Worm (Caenorhabditis elegans) whole organism, L1 larva: ENCODE results near the gene C05G5.7.

Experiments used
- ama-1 ChIP-seq: fragments of 150-350 bp; optimal IDR thresholded peaks from 2 replicates; lab custom pipeline; 2014
- blmp-1 ChIP-seq: fragments of 150-350 bp; optimal IDR thresholded peaks from 2 replicates; lab custom pipeline; 2014; ENCODE audit warnings: missing biosample characterization, missing genetic modification characterization
- ceh-63 ChIP-seq: fragments of 200-800 bp; sonication (Bioruptor generic); optimal IDR thresholded peaks from 2 replicates; lab custom pipeline; 2018; ENCODE audit warnings: mild to moderate bottlenecking, missing genetic modification characterization, missing compliant biosample characterization
- ceh-90 ChIP-seq: sonication (generic microtip); optimal IDR thresholded peaks from 2 replicates; lab custom pipeline; 2016; ENCODE audit warnings: missing genetic modification characterization, missing compliant biosample characterization
- dpl-1 ChIP-seq, 3 experiments: fragments of 150-350 bp in 2 of 3; sonication (generic microtip) in 1 of 3; optimal IDR thresholded peaks; 2 replicates each; lab custom pipeline; 2014 to 2017; ENCODE audit warnings: missing biosample characterization in 3 of 3, missing genetic modification characterization in 3 of 3, missing genetic modification reagents in 3 of 3
- efl-1 ChIP-seq, 4 experiments: fragments of 150-350 bp; optimal IDR thresholded peaks in 3 of 4; peaks in 1 of 4; 1 replicate in 1 of 4; 2 replicates in 3 of 4; lab custom pipeline; 2014; ENCODE audit warnings: missing biosample characterization in 2 of 4, missing genetic modification characterization in 2 of 4, missing genetic modification reagents in 2 of 4
- efl-3 ChIP-seq: fragments of 200-800 bp; sonication (Bioruptor generic); optimal IDR thresholded peaks from 2 replicates; lab custom pipeline; 2018; ENCODE audit warnings: mild to moderate bottlenecking, missing genetic modification characterization, missing compliant biosample characterization
- egl-13 ChIP-seq: sonication (generic microtip); optimal IDR thresholded peaks from 2 replicates; lab custom pipeline; 2016; ENCODE audit warnings: missing genotype, missing genetic modification reagents, missing genetic modification characterization, missing compliant biosample characterization
- elt-2 ChIP-seq: sonication (generic microtip); optimal IDR thresholded peaks from 2 replicates; lab custom pipeline; 2016; ENCODE audit warnings: missing genetic modification characterization, mild to moderate bottlenecking, inconsistent platforms, missing compliant biosample characterization, missing genetic modification reagents
- ets-5 ChIP-seq: fragments of 200-800 bp; sonication (Bioruptor generic); IDR thresholded peaks from 2 replicates; pipeline ENCODE4 v1.3.6; 2022; ENCODE audit warnings: missing genetic modification characterization, missing compliant biosample characterization
- fkh-10 ChIP-seq: sonication (generic microtip); optimal IDR thresholded peaks from 2 replicates; lab custom pipeline; 2017; ENCODE audit warnings: missing biosample characterization, missing genetic modification reagents, missing genetic modification characterization
- fkh-8 ChIP-seq: sonication (generic microtip); optimal IDR thresholded peaks from 2 replicates; lab custom pipeline; 2016; ENCODE audit warnings: mild to moderate bottlenecking, missing genetic modification characterization, missing compliant biosample characterization
- grh-1 ChIP-seq: fragments of 200-800 bp; sonication (Bioruptor generic); IDR thresholded peaks from 2 replicates; pipeline ENCODE4 v1.3.6; 2022; ENCODE audit warnings: missing genetic modification reagents, missing genetic modification characterization, missing compliant biosample characterization
- hlh-17 ChIP-seq: fragments of 200-800 bp; sonication (Bioruptor generic); optimal IDR thresholded peaks from 2 replicates; lab custom pipeline; 2018; ENCODE audit warnings: missing genetic modification characterization, mild to moderate bottlenecking, missing compliant biosample characterization, moderate library complexity, borderline replicate concordance
- irx-1 ChIP-seq: sonication (generic microtip); optimal IDR thresholded peaks from 2 replicates; lab custom pipeline; 2016; ENCODE audit warnings: missing genetic modification characterization, missing compliant biosample characterization
- isw-1 ChIP-seq: fragments of 200-800 bp; sonication (Bioruptor generic); IDR thresholded peaks from 2 replicates; pipeline ENCODE4 v1.3.6; 2022; ENCODE audit warnings: missing genetic modification characterization, missing compliant biosample characterization
- jun-1 ChIP-seq: fragments of 150-350 bp; optimal IDR thresholded peaks from 2 replicates; lab custom pipeline; 2014; ENCODE audit warnings: missing biosample characterization, missing genetic modification reagents, missing genetic modification characterization
- lin-13 ChIP-seq: fragments of 150-350 bp; optimal IDR thresholded peaks from 2 replicates; lab custom pipeline; 2014; ENCODE audit warnings: missing biosample characterization, missing genetic modification reagents, missing genetic modification characterization
- lin-39 ChIP-seq: fragments of 150-350 bp; optimal IDR thresholded peaks from 2 replicates; lab custom pipeline; 2014; ENCODE audit warnings: missing biosample characterization, missing genetic modification reagents, missing genetic modification characterization
- lir-3 ChIP-seq: sonication (generic microtip); optimal IDR thresholded peaks from 2 replicates; lab custom pipeline; 2016; ENCODE audit warnings: mild to moderate bottlenecking, missing genetic modification characterization, moderate library complexity, missing compliant biosample characterization; ENCODE audit not compliant: poor library complexity
- mab-9 ChIP-seq: fragments of 200-800 bp; sonication (Bioruptor generic); IDR thresholded peaks from 2 replicates; pipeline ENCODE4 v1.3.6; 2022; ENCODE audit warnings: missing genetic modification reagents, missing genetic modification characterization, missing compliant biosample characterization
- nhr-19 ChIP-seq: fragments of 200-800 bp; sonication (Bioruptor generic); conservative IDR thresholded peaks from 2 replicates; pipeline ENCODE4 v1.3.6; 2022; ENCODE audit warnings: missing genetic modification characterization, missing compliant biosample characterization
- nhr-20 ChIP-seq: sonication (generic microtip); optimal IDR thresholded peaks from 2 replicates; lab custom pipeline; 2016; ENCODE audit warnings: mild to moderate bottlenecking, missing genetic modification characterization, missing compliant biosample characterization
- nhr-47 ChIP-seq: sonication (generic microtip); optimal IDR thresholded peaks from 2 replicates; lab custom pipeline; 2016; ENCODE audit warnings: mild to moderate bottlenecking, missing genetic modification characterization, moderate library complexity, missing compliant biosample characterization
- nhr-71 ChIP-seq: sonication (generic microtip); optimal IDR thresholded peaks from 2 replicates; lab custom pipeline; 2016; ENCODE audit warnings: mild to moderate bottlenecking, missing genetic modification characterization, moderate library complexity, missing compliant biosample characterization
- nhr-76 ChIP-seq: sonication (generic microtip); optimal IDR thresholded peaks from 2 replicates; lab custom pipeline; 2017; ENCODE audit warnings: missing biosample characterization, missing genetic modification characterization
- nhr-77 ChIP-seq: fragments of 150-350 bp; optimal IDR thresholded peaks from 2 replicates; lab custom pipeline; 2014; ENCODE audit warnings: missing biosample characterization, missing genetic modification characterization
- nhr-84 ChIP-seq: sonication (generic microtip); optimal IDR thresholded peaks from 2 replicates; lab custom pipeline; 2017; ENCODE audit warnings: missing biosample characterization, missing genetic modification characterization
- nhr-85 ChIP-seq: sonication (generic microtip); peaks from one replicate; lab custom pipeline; 2016; ENCODE audit warnings: missing genetic modification characterization, inconsistent platforms, missing compliant biosample characterization
- pax-3 ChIP-seq: fragments of 200-800 bp; sonication (Bioruptor generic); optimal IDR thresholded peaks from 2 replicates; lab custom pipeline; 2018; ENCODE audit warnings: mild to moderate bottlenecking, missing genetic modification characterization, moderate library complexity, missing compliant biosample characterization
- snpc-4 ChIP-seq: fragments of 150-350 bp; optimal IDR thresholded peaks from 2 replicates; lab custom pipeline; 2014; ENCODE audit warnings: missing biosample characterization, missing genetic modification characterization
- sox-4 ChIP-seq: sonication (generic microtip); optimal IDR thresholded peaks from 2 replicates; lab custom pipeline; 2016; ENCODE audit warnings: missing genetic modification characterization, missing compliant biosample characterization
- sup-37 ChIP-seq: fragments of 200-800 bp; sonication (Bioruptor generic); optimal IDR thresholded peaks from 2 replicates; lab custom pipeline; 2018; ENCODE audit warnings: mild to moderate bottlenecking, missing genetic modification characterization, missing compliant biosample characterization
- tlp-1 ChIP-seq: fragments of 150-350 bp; optimal IDR thresholded peaks from 2 replicates; lab custom pipeline; 2014; ENCODE audit warnings: missing biosample characterization, missing genetic modification characterization
- unc-98 ChIP-seq: fragments of 200-800 bp; sonication (Bioruptor generic); IDR thresholded peaks from 2 replicates; pipeline ENCODE4 v1.3.6; 2022; ENCODE audit warnings: missing genetic modification characterization, missing compliant biosample characterization
- zip-4 ChIP-seq: fragments of 200-800 bp; sonication (Bioruptor generic); optimal IDR thresholded peaks from 2 replicates; lab custom pipeline; 2018; ENCODE audit warnings: mild to moderate bottlenecking, missing genetic modification characterization, moderate library complexity, missing compliant biosample characterization
- ztf-4 ChIP-seq: fragments of 150-350 bp; optimal IDR thresholded peaks from 2 replicates; lab custom pipeline; 2014; ENCODE audit warnings: missing biosample characterization, missing genetic modification characterization

C05G5.7 gene

DNA sequence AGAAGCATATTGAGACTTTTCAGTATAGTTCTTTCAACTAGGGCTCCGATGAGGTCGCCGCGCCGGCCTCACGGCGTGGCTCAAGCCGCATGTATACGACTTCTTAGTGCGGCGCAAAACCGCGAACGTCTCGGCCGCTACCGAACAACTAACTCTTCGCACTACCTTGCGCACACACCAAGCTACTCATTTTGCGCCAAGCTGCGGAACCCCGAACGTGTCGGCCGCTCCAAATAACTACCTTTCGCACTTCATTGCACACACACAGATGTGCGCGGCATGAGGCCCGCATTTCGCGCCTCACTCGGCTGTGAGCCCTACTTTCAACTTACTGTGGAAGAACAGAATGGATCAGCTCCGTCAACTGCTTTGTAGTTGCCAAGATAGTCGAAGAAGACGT lies 24.2 kb upstream of the C05G5.7 start:
- TF ChIP-seq ama-1 (lab: Kevin White, UChicago) (no peak), ets-5 (GFP tag; lab: Robert Waterston, UW) (no peak), ceh-90 (tag; lab: Kevin White, UChicago) (no peak), nhr-77 (tag; lab: Kevin White, UChicago) (no peak), blmp-1 (tag; lab: Kevin White, UChicago) (no peak)

DNA sequence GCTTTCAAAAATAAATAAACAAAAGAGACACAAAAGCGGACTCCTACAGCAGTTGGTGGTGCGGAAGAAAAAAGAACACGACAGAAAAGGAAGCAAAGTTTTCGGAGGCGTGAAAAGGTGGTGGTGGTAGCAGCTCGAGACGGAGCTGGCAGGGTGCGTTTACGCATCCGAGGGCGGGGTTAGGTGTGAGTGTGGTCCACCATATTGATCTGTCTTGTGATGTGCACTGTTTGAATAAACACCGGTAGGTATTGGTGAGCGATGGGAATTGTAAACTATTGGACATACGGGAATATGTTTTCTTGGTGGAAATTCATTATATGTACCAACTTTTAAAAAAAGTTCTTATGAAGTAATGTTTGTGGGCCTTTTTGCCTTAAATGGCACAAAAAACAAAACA lies 17.4 kb upstream of the C05G5.7 start, which contains the start of gene C05G5.5:
TSS of gene C05G5.5 (minus strand) at position 101 of the 400 bp plus-strand sequence.
- no peak for TF ChIP-seq nhr-84
- no peak for TF ChIP-seq nhr-47 (tag; lab: Kevin White, UChicago)
- TF ChIP-seq, all 84 proteins: peak for 0

DNA sequence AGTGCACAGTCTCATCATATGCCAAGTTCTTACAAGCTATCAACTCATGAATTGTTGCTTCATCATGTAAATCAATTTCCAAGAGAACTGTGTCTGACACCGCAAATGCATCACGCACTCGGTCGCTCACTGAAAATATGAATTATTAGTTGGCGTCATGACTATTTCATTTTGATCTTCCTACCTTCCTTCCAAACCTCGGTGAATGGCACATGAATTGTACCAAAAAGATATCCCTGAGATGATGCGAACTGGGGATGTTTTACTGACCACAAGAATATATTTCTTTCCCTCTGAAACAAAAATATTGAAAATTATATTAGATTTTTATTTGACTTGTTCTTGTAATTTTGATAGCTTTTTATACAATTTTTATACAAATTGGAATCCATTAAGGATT lies 16.6 kb upstream of the C05G5.7 start:
- TF ChIP-seq nhr-71 (no peak), nhr-76 (tag; lab: Kevin White, UChicago) (no peak), elt-2 (tag; lab: Kevin White, UChicago) (no peak), unc-98 (GFP tag; lab: Robert Waterston, UW) (no peak), nhr-85 (tag; lab: Kevin White, UChicago) (no peak), dpl-1 (GFP tag; optimal IDR thresholded peaks at IDR 0.05; lab: Kevin White, UChicago) (no peak), nhr-20 (tag; lab: Kevin White, UChicago) (no peak), hlh-17 (no peak), irx-1 (tag; lab: Kevin White, UChicago) (no peak), zip-4 (GFP tag; lab: Kevin White, UChicago) (no peak), snpc-4 (tag; lab: Kevin White, UChicago) (no peak)

DNA sequence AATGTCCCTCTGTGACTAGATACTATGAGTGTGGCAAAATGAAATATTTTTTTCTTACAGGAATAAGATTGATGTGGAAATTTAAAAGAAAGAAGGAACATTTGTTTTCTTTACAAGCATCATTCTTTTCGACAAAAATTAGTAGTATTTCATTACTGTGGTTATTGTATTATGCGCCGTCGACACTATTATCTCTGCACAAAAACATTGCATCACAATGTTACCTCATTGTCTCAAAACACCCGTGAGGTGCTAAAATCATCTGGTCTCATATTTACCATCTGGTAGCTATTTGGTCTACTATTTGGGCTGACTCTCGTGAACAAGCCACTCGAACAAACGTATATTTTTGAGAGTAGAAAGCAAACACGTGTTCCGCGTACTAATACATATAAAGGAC lies 16.0 kb upstream of the C05G5.7 start:
- no peak for TF ChIP-seq nhr-47 (tag; lab: Kevin White, UChicago)
- no peak for TF ChIP-seq nhr-19 (GFP tag; lab: Robert Waterston, UW)
- TF ChIP-seq sox-4 (tag; lab: Kevin White, UChicago), result no peak
- TF ChIP-seq, all 84 proteins: peak for 0

DNA sequence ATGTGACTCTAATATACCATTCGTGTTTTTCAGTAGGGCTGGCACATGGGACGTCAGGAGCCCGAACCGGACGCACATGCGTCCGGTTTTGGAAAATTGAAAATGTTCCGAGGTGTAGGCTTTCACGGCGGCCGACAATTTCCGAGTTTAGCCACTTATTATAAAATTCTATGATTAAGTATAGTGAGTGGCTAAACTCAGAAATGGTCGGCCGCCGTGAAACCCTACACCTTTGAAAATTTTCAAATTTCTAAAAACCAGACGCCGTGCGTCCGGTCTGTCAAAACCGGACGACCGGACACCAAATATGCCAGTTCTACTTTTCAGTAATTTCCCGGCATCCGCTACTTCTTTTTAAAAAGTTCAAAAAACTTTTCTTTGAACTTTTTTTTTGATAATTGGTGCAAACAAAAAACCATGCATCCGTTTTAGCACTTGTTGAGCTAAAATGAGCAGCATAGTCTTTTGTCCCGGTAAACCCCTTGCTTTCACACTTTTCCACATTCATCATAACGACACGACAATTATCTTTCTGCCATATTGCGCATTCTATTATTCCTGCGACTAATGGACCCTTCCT lies 14.2 kb upstream of the C05G5.7 start:
- TF ChIP-seq snpc-4 (tag; lab: Kevin White, UChicago), result peak; percentile 14
- TF ChIP-seq nhr-85 (tag; lab: Kevin White, UChicago), result peak; percentile 31
- TF ChIP-seq jun-1 (tag; lab: Kevin White, UChicago), result no peak
- TF ChIP-seq efl-3 (GFP tag; lab: Kevin White, UChicago), result no peak
- TF ChIP-seq tlp-1 (tag; lab: Kevin White, UChicago), result no peak

DNA sequence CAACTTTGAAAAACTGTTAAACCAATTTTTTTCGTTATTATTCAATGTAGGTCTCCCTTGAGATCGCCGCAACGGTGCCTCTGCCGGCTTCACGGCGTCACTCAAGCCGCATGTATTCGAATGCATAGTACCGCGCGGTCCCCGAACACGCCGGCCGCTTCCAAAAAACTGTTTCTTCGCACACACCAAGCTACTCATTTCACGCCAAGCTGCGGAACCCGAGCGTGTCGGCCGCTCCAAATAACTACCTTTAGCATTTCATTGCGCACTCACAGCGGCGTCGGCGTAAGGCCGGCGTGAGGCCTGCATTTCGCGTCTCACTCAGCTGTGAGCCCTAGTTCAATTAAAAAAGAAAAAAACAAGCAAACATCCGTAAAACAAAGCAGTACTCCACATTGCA lies 13.0 kb upstream of the C05G5.7 start:
- TF ChIP-seq nhr-71 (no peak), efl-1 (optimal IDR thresholded peaks at IDR 0.05; lab: Kevin White, UChicago) (no peak), efl-1 (GFP tag; optimal IDR thresholded peaks at IDR 0.05 in 1 of 2; lab: Kevin White, UChicago) (peak in 1 of 2 experiments; percentile 31), lir-3 (tag; lab: Kevin White, UChicago) (no peak)

DNA sequence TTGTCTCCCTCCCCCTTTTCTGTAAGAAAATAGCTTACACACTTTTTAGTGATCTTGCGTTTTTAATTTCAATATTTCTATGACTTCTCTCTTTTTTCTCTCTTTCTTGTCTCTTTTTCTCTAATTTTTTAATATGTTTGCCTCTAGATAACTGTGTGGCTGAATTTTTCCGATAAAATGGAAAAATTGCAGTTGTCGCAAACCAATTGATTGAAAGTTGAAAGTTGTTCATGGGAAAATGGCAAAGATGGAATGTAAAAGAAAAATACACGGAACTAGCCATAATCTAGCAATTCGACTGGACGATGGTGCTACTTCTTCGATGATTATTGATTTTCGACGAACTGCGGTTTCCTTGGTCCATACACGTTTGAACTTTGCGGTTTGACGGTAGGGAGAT lies 12.3 kb upstream of the C05G5.7 start:
- TF ChIP-seq fkh-10 (GFP tag; lab: Kevin White, UChicago) (no peak), elt-2 (tag; lab: Kevin White, UChicago) (peak; percentile 8)

DNA sequence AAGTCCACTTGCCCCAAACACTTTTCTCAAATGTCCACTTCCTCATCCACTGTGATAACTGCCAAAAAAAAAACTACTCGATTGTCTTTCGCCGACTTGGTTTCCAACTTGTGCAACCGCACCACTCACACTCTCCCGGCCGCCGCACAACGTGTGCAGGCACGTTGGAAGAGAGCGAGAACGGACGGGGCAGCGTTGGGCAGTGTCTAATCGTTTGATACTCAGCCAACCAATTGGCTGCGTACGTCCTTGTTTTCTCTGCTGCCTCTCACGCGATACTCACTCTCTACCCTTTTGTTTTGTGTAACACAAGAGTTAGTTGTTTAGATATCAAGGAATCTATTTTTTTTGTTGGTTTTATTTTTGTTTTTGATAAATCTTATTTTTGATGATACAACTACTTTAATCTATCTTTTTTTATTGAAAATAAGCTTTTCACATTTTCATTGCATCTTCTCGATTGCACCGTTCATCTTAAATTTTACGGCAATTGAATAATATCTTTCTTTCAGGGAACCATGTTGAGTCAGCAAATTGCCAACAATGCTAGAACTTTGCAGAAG lies 10.0 kb upstream of the C05G5.7 start, which contains the start of gene sucl-1:
TSS of gene sucl-1 (plus strand) at position 513 of the 563 bp plus-strand sequence.
- TF ChIP-seq isw-1 (GFP tag; lab: Robert Waterston, UW), result peak; percentile 35
- TF ChIP-seq grh-1 (GFP tag; lab: Robert Waterston, UW), result no peak
- no peak for TF ChIP-seq ceh-90 (tag; lab: Kevin White, UChicago)
- TF ChIP-seq pax-3 (tag; lab: Kevin White, UChicago), result peak; percentile 24
- TF ChIP-seq sup-37 (GFP tag; lab: Kevin White, UChicago), result peak; percentile 32
- peak; percentile 36 for TF ChIP-seq egl-13 (tag; lab: Kevin White, UChicago)
- TF ChIP-seq fkh-8 (tag; lab: Kevin White, UChicago), result peak; percentile 75
- TF ChIP-seq lin-13, result peak; percentile 43
- peak; percentile 81 for TF ChIP-seq nhr-19 (GFP tag; lab: Robert Waterston, UW)
- TF ChIP-seq sox-4 (tag; lab: Kevin White, UChicago), result no peak
- TF ChIP-seq ceh-63 (GFP tag; lab: Kevin White, UChicago), result no peak
- peak; percentile 19 for TF ChIP-seq ztf-4 (tag; lab: Kevin White, UChicago)
- peak; percentile 90 for TF ChIP-seq nhr-71
- TF ChIP-seq mab-9 (GFP tag; lab: Robert Waterston, UW), result 0 out of 2 replicates have a peak, but pooled peaks have one; percentile 13
- no peak for TF ChIP-seq lin-39 (tag; lab: Kevin White, UChicago)
